Fruit fly (Drosophila melanogaster) whole organism, embryonic: ENCODE results near the gene Cul5.

ENCODE experiments used
- Asciz ChIP-seq: fragments of 200-800 bp; sonication (Bioruptor generic); optimal IDR thresholded peaks from 2 replicates; lab custom pipeline; 2017; ENCODE audit warnings: missing biosample characterization, mild to moderate bottlenecking, missing genetic modification characterization, missing genetic modification reagents
- Bteb2 ChIP-seq: fragments of 200-800 bp; sonication (Bioruptor generic); optimal IDR thresholded peaks from 2 replicates; lab custom pipeline; 2016; ENCODE audit warnings: missing biosample characterization, missing genetic modification characterization
- C15 ChIP-seq: fragments of 200-800 bp; sonication (Bioruptor generic); IDR thresholded peaks from 3 replicates; pipeline ENCODE4 v1.3.6; 2022; ENCODE audit warnings: missing biosample characterization, missing genetic modification characterization
- CG10543 ChIP-seq: fragments of 200-800 bp; sonication (Bioruptor generic); optimal IDR thresholded peaks from 3 replicates; lab custom pipeline; 2017; ENCODE audit warnings: missing biosample characterization, mild to moderate bottlenecking, missing genetic modification characterization, moderate library complexity
- CG10565 ChIP-seq: fragments of 200-800 bp; sonication (Bioruptor generic); optimal IDR thresholded peaks from 3 replicates; lab custom pipeline; 2016; ENCODE audit warnings: missing biosample characterization, mild to moderate bottlenecking, missing genetic modification characterization
- CG10959 ChIP-seq: fragments of 200-800 bp; sonication (Bioruptor generic); IDR thresholded peaks from 2 replicates; pipeline ENCODE4 v1.3.6; 2022; ENCODE audit warnings: missing biosample characterization, missing genetic modification characterization
- CG11456 ChIP-seq: fragments of 200-800 bp; sonication (Bioruptor generic); IDR thresholded peaks from 3 replicates; pipeline ENCODE4 v1.3.6; 2022; ENCODE audit warnings: missing biosample characterization, missing genetic modification characterization
- CG11695 ChIP-seq: fragments of 200-800 bp; sonication (Bioruptor generic); IDR thresholded peaks from 3 replicates; pipeline ENCODE4 v1.3.6; 2022; ENCODE audit warnings: missing biosample characterization, missing genetic modification characterization
- CG12219 ChIP-seq: fragments of 200-800 bp; sonication (Bioruptor generic); optimal IDR thresholded peaks from 3 replicates; lab custom pipeline; 2018; ENCODE audit warnings: missing biosample characterization, mild to moderate bottlenecking, missing genetic modification characterization
- CG12744 ChIP-seq: fragments of 200-800 bp; sonication (Bioruptor generic); optimal IDR thresholded peaks from 2 replicates; lab custom pipeline; 2016; ENCODE audit warnings: missing biosample characterization, missing genetic modification characterization
- CG13287 ChIP-seq: fragments of 200-800 bp; sonication (Bioruptor generic); IDR thresholded peaks from 2 replicates; pipeline ENCODE4 v1.3.6; 2022; ENCODE audit warnings: missing biosample characterization, missing genetic modification characterization; ENCODE audit not compliant: partially characterized antibody
- CG15696 ChIP-seq: fragments of 200-800 bp; sonication (Bioruptor generic); optimal IDR thresholded peaks from 2 replicates; lab custom pipeline; 2019; ENCODE audit warnings: missing biosample characterization, mild to moderate bottlenecking, missing genetic modification characterization, moderate library complexity
- CG17361 ChIP-seq: fragments of 200-800 bp; sonication (Bioruptor generic); IDR thresholded peaks from 3 replicates; pipeline ENCODE4 v1.3.6; 2022; ENCODE audit warnings: missing biosample characterization, missing genetic modification characterization
- CG17385 ChIP-seq: fragments of 200-800 bp; sonication (Bioruptor generic); optimal IDR thresholded peaks from 3 replicates; lab custom pipeline; 2018; ENCODE audit warnings: missing biosample characterization, mild to moderate bottlenecking, missing genetic modification characterization
- CG2116 ChIP-seq: fragments of 200-800 bp; sonication (Bioruptor generic); optimal IDR thresholded peaks from 3 replicates; lab custom pipeline; 2018; ENCODE audit warnings: missing biosample characterization, mild to moderate bottlenecking, missing genetic modification characterization
- CG2678 ChIP-seq: fragments of 200-800 bp; sonication (Bioruptor generic); optimal IDR thresholded peaks from 3 replicates; lab custom pipeline; 2019; ENCODE audit warnings: missing biosample characterization, mild to moderate bottlenecking, missing genetic modification characterization, moderate library complexity
- CG30431 ChIP-seq: fragments of 200-800 bp; sonication (Bioruptor generic); optimal IDR thresholded peaks from 2 replicates; lab custom pipeline; 2017; ENCODE audit warnings: missing biosample characterization, missing genetic modification characterization
- CG3407 ChIP-seq: fragments of 200-800 bp; sonication (Bioruptor generic); optimal IDR thresholded peaks from 2 replicates; lab custom pipeline; 2018; ENCODE audit warnings: missing biosample characterization, mild to moderate bottlenecking, missing genetic modification characterization
- CG4404 ChIP-seq: fragments of 200-800 bp; sonication (Bioruptor generic); IDR thresholded peaks from 2 replicates; pipeline ENCODE4 v1.3.6; 2022; ENCODE audit warnings: missing biosample characterization, missing genetic modification characterization
- CG9437 ChIP-seq: fragments of 200-800 bp; sonication (Bioruptor generic); optimal IDR thresholded peaks from 2 replicates; lab custom pipeline; 2018; ENCODE audit warnings: missing biosample characterization, mild to moderate bottlenecking, missing genetic modification characterization
- CkIIα-i1 ChIP-seq: fragments of 200-800 bp; sonication (Bioruptor generic); IDR thresholded peaks from 2 replicates; pipeline ENCODE4 v1.3.6; 2022; ENCODE audit warnings: missing biosample characterization, missing genetic modification characterization
- Fer3 ChIP-seq: fragments of 200-800 bp; sonication (Bioruptor generic); optimal IDR thresholded peaks from 2 replicates; lab custom pipeline; 2018; ENCODE audit warnings: missing biosample characterization, mild to moderate bottlenecking, missing genetic modification characterization, moderate library complexity
- Hsf ChIP-seq: fragments of 200-800 bp; sonication (Bioruptor generic); optimal IDR thresholded peaks from 3 replicates; lab custom pipeline; 2016; ENCODE audit warnings: missing biosample characterization, missing genetic modification characterization
- Kr ChIP-seq: fragments of 200-800 bp; sonication (Bioruptor generic); optimal IDR thresholded peaks from 2 replicates; lab custom pipeline; 2017; ENCODE audit warnings: missing biosample characterization, mild to moderate bottlenecking, missing genetic modification characterization
- NFAT ChIP-seq: fragments of 200-800 bp; sonication (Bioruptor generic); IDR thresholded peaks from 2 replicates; pipeline ENCODE4 v1.3.6; 2022; ENCODE audit warnings: missing biosample characterization, missing genetic modification characterization
- Rfx ChIP-seq: fragments of 200-800 bp; sonication (Bioruptor generic); IDR thresholded peaks from 2 replicates; pipeline ENCODE4 v1.3.6; 2022; ENCODE audit warnings: missing biosample characterization, missing genetic modification characterization
- Xbp1 ChIP-seq: fragments of 200-800 bp; sonication (Bioruptor generic); optimal IDR thresholded peaks from 3 replicates; lab custom pipeline; 2016; ENCODE audit warnings: missing biosample characterization, mild to moderate bottlenecking, missing genetic modification characterization
- abd-A ChIP-seq: fragments of 200-800 bp; sonication (Bioruptor generic); optimal IDR thresholded peaks from 3 replicates; lab custom pipeline; 2019; ENCODE audit warnings: missing biosample characterization, mild to moderate bottlenecking, missing genetic modification characterization, moderate library complexity
- bsh ChIP-seq, 2 experiments: fragments of 200-800 bp; sonication (Bioruptor generic); optimal IDR thresholded peaks; 2 replicates each; lab custom pipeline; 2017 to 2018; ENCODE audit warnings: mild to moderate bottlenecking in 2 of 2, missing biosample characterization in 2 of 2, missing genetic modification characterization in 2 of 2, moderate library complexity in 1 of 2
- cg ChIP-seq: fragments of 200-800 bp; sonication (Bioruptor generic); optimal IDR thresholded peaks from 3 replicates; lab custom pipeline; 2019; ENCODE audit warnings: missing biosample characterization, mild to moderate bottlenecking, missing genetic modification characterization, moderate library complexity
- corto ChIP-seq: fragments of 200-800 bp; sonication (Bioruptor generic); optimal IDR thresholded peaks from 2 replicates; lab custom pipeline; 2016; ENCODE audit warnings: missing biosample characterization, mild to moderate bottlenecking, missing genetic modification characterization, moderate library complexity
- dan ChIP-seq: fragments of 200-800 bp; sonication (Bioruptor generic); IDR thresholded peaks from 2 replicates; pipeline ENCODE4 v1.3.6; 2022; ENCODE audit warnings: missing biosample characterization, missing genetic modification characterization
- dmrt11E ChIP-seq: fragments of 200-800 bp; sonication (Bioruptor generic); optimal IDR thresholded peaks from 3 replicates; lab custom pipeline; 2018; ENCODE audit warnings: missing biosample characterization, mild to moderate bottlenecking, missing genetic modification characterization, moderate library complexity
- en ChIP-seq: fragments of 200-800 bp; sonication (Bioruptor generic); optimal IDR thresholded peaks from 2 replicates; lab custom pipeline; 2016; ENCODE audit warnings: missing biosample characterization, missing genetic modification characterization
- eve ChIP-seq, 2 experiments: fragments of >200 bp; optimal IDR thresholded peaks; 2 replicates each; lab custom pipeline; 2017; ENCODE audit warnings: missing biosample characterization in 2 of 2, missing genetic modification characterization in 2 of 2
- fd102C ChIP-seq: fragments of 200-800 bp; sonication (Bioruptor generic); optimal IDR thresholded peaks from 2 replicates; lab custom pipeline; 2018; ENCODE audit warnings: missing biosample characterization, mild to moderate bottlenecking, missing genetic modification characterization, moderate library complexity
- gt ChIP-seq: fragments of 200-800 bp; sonication (Bioruptor generic); IDR thresholded peaks from 2 replicates; pipeline ENCODE4 v1.3.6; 2022; ENCODE audit warnings: missing biosample characterization, missing genetic modification characterization
- jigr1 ChIP-seq: fragments of 200-800 bp; sonication (Bioruptor generic); IDR thresholded peaks from 3 replicates; pipeline ENCODE4 v1.3.6; 2022; ENCODE audit warnings: missing biosample characterization, missing genetic modification characterization
- kay ChIP-seq: fragments of 200-800 bp; sonication (Bioruptor generic); optimal IDR thresholded peaks from 2 replicates; lab custom pipeline; 2016; ENCODE audit warnings: missing biosample characterization, missing genetic modification characterization
- klu ChIP-seq: fragments of 200-800 bp; sonication (Bioruptor generic); IDR thresholded peaks from 2 replicates; pipeline ENCODE4 v1.3.6; 2022; ENCODE audit warnings: missing biosample characterization, missing genetic modification characterization
- lbe ChIP-seq: fragments of 200-800 bp; sonication (Bioruptor generic); optimal IDR thresholded peaks from 2 replicates; lab custom pipeline; 2016; ENCODE audit warnings: missing biosample characterization, mild to moderate bottlenecking, missing genetic modification characterization
- maf-S ChIP-seq: fragments of 200-800 bp; sonication (Bioruptor generic); optimal IDR thresholded peaks from 2 replicates; lab custom pipeline; 2016; ENCODE audit warnings: missing biosample characterization, missing genetic modification characterization
- pros ChIP-seq: fragments of 200-800 bp; sonication (Bioruptor generic); optimal IDR thresholded peaks from 3 replicates; lab custom pipeline; 2019; ENCODE audit warnings: missing biosample characterization, mild to moderate bottlenecking, missing genetic modification characterization, moderate library complexity
- scrt ChIP-seq: fragments of 200-800 bp; sonication (Bioruptor generic); optimal IDR thresholded peaks from 2 replicates; lab custom pipeline; 2018; ENCODE audit warnings: missing biosample characterization, mild to moderate bottlenecking, missing genetic modification characterization, moderate library complexity
- so ChIP-seq: fragments of 200-800 bp; sonication (Bioruptor generic); IDR thresholded peaks from 3 replicates; pipeline ENCODE4 v1.3.6; 2022; ENCODE audit warnings: missing biosample characterization, missing genetic modification characterization
- ssp ChIP-seq: fragments of 200-800 bp; sonication (Bioruptor generic); IDR thresholded peaks from 2 replicates; pipeline ENCODE4 v1.3.6; 2022; ENCODE audit warnings: missing biosample characterization, missing genetic modification characterization
- tna ChIP-seq: fragments of 200-800 bp; sonication (Bioruptor generic); IDR thresholded peaks from 2 replicates; pipeline ENCODE4 v1.3.6; 2022; ENCODE audit warnings: missing biosample characterization, missing genetic modification characterization; ENCODE audit not compliant: partially characterized antibody
- wdn ChIP-seq: fragments of 200-800 bp; sonication (Bioruptor generic); IDR thresholded peaks from 2 replicates; pipeline ENCODE4 v1.3.6; 2022; ENCODE audit warnings: missing biosample characterization, missing genetic modification characterization
- z ChIP-seq: fragments of 200-800 bp; sonication (Bioruptor generic); IDR thresholded peaks from 3 replicates; pipeline ENCODE4 v1.3.6; 2022; ENCODE audit warnings: missing biosample characterization, missing genetic modification characterization

The Cul5 gene

dm6 chr3R:29088938-29089661 lies 26.3 kb upstream of the Cul5 start (continued):
- TF ChIP-seq wdn (GFP tag; lab: Robert Waterston, UW) (no peak; the same call in 1 of the 2 replicates), cg (peak; percentile 93), CG10543 (GFP tag; lab: Kevin White, UChicago) (no peak), klu (GFP tag; lab: Robert Waterston, UW) (0 out of 2 replicates have a peak, but pooled peaks have one; percentile 47), so (GFP tag; lab: Robert Waterston, UW) (peak; percentile 11; the same call in 2 of the 3 replicates), CG2678 (tag; lab: Kevin White, UChicago) (peak; percentile 86), pros (GFP tag; lab: Kevin White, UChicago) (peak; percentile 18), kay (GFP tag; lab: Kevin White, UChicago) (no peak), jigr1 (GFP tag; lab: Robert Waterston, UW) (peak; percentile 57; the same call in 1 of the 3 replicates), C15 (GFP tag; lab: Robert Waterston, UW) (no peak), eve (GFP tag; optimal IDR thresholded peaks at IDR 0.05; lab: Kevin White, UChicago) (no peak), CG11456 (GFP tag; lab: Robert Waterston, UW) (0 out of 3 replicates have a peak, but pooled peaks have one; percentile 48), Xbp1 (GFP tag; lab: Kevin White, UChicago) (peak; percentile 73), Fer3 (peak; percentile 68), CG10959 (GFP tag; lab: Robert Waterston, UW) (no peak), CG9437 (GFP tag; lab: Kevin White, UChicago) (peak; percentile 66), CG2116 (GFP tag; lab: Kevin White, UChicago) (no peak), tna (GFP tag; lab: Robert Waterston, UW) (no peak), z (GFP tag; lab: Robert Waterston, UW) (0 out of 3 replicates have a peak, but pooled peaks have one; percentile 15), CG11695 (GFP tag; lab: Robert Waterston, UW) (peak; percentile 75; the same call in 2 of the 3 replicates), CG10565 (GFP tag; lab: Kevin White, UChicago) (no peak), dan (no peak), Kr (GFP tag; lab: Kevin White, UChicago) (no peak), fd102C (no peak), corto (GFP tag; lab: Kevin White, UChicago) (peak; percentile 2), CG15696 (tag; lab: Kevin White, UChicago) (peak; percentile 34), NFAT (GFP tag; lab: Robert Waterston, UW) (no peak), bsh (GFP tag; optimal IDR thresholded peaks at IDR 0.05; lab: Kevin White, UChicago) (peak; percentile 22 to 82), CG12219 (GFP tag; lab: Kevin White, UChicago) (peak; percentile 64), Rfx (GFP tag; lab: Robert Waterston, UW) (peak; percentile 63), CG4404 (GFP tag; lab: Robert Waterston, UW) (no peak), CG30431 (GFP tag; lab: Kevin White, UChicago) (peak; percentile 57), CG13287 (GFP tag; lab: Robert Waterston, UW) (no peak), maf-S (GFP tag; lab: Kevin White, UChicago) (peak; percentile 66), ssp (GFP tag; lab: Robert Waterston, UW) (peak; percentile 58), CG12744 (peak; percentile 20), CG3407 (GFP tag; lab: Kevin White, UChicago) (peak; percentile 50), Asciz (GFP tag; lab: Kevin White, UChicago) (peak; percentile 79), en (GFP tag; lab: Kevin White, UChicago) (peak; percentile 53), CG17361 (GFP tag; lab: Robert Waterston, UW) (peak; percentile 81), gt (GFP tag; lab: Robert Waterston, UW) (no peak), CG17385 (GFP tag; lab: Kevin White, UChicago) (peak; percentile 55), lbe (peak; percentile 10), Hsf (peak; percentile 72), Bteb2 (peak; percentile 63), CkIIα-i1 (GFP tag; lab: Robert Waterston, UW) (no peak), abd-A (tag; lab: Kevin White, UChicago) (peak; percentile 81), dmrt11E (peak; percentile 73), scrt (GFP tag; lab: Kevin White, UChicago) (peak; percentile 55)
